Fruit fly (Drosophila melanogaster): ENCODE measurements around the gene dl.

The dl gene

DNA sequence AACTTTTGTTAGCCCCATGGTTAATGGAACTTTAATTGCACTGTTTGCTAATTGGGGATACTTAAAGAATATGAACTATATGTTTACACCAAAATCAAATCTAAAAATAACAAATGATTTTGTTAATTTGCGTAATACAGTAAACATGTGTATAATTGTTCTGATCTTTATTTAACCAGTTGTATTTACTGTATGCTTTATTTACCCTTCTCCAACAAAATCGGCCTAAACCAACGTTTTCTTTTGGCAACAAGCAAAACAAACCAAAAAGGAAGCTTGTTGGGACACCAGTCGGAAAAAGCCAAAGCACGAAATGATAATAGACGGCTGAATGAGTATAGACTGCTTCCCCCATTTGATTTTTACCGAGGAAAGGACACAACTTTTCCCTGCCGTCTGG, 20.5 kb upstream of the dl start (continued):
- peak; percentile 59 for TF ChIP-seq sd (tag; optimal IDR thresholded peaks at IDR 0.05)
- TF ChIP-seq CG3995 (GFP tag; optimal IDR thresholded peaks at IDR 0.05) = peak; percentile 36
- peak; percentile 17 for TF ChIP-seq Hsf (GFP tag; optimal IDR thresholded peaks at IDR 0.05)
- no peak for TF ChIP-seq Gsc (GFP tag; IDR thresholded peaks at IDR 0.05)
- TF ChIP-seq Med (GFP tag) = peak; percentile 93
- TF ChIP-seq crc (GFP tag; optimal IDR thresholded peaks at IDR 0.05) = peak; percentile 60
- no peak for TF ChIP-seq CG42726 (GFP tag; IDR thresholded peaks at IDR 0.05; ENCODE audit: partially characterized antibody)
- peak in 1 of 2 experiments; percentile 9 for TF ChIP-seq Hr51 (GFP tag; optimal IDR thresholded peaks at IDR 0.05)
- TF ChIP-seq CG32532 (GFP tag; IDR thresholded peaks at IDR 0.05) = no peak; the same call in 1 of the 2 replicates

dm6 chr2L:17466950-17467349, 16.8 kb upstream of the dl start:
- TF ChIP-seq lab (GFP tag; optimal IDR thresholded peaks at IDR 0.05) (peak; percentile 30), Hey (tag; optimal IDR thresholded peaks at IDR 0.05) (no peak), Ptx1 (GFP tag; IDR thresholded peaks at IDR 0.05) (0 out of 2 replicates have a peak, but pooled peaks have one; percentile 9), cad (GFP tag; optimal IDR thresholded peaks at IDR 0.05) (no peak), gem (tag; optimal IDR thresholded peaks at IDR 0.05) (peak; percentile 30), Hr51 (GFP tag; optimal IDR thresholded peaks at IDR 0.05) (peak in 1 of 2 experiments; percentile 26), CG18476 (GFP tag; optimal IDR thresholded peaks at IDR 0.05) (no peak), bsh (GFP tag; optimal IDR thresholded peaks at IDR 0.05) (peak in 1 of 2 experiments; percentile 30), gfzf (GFP tag; optimal IDR thresholded peaks at IDR 0.05) (no peak), unpg (GFP tag; optimal IDR thresholded peaks at IDR 0.05) (peak; percentile 2), Sox102F (GFP tag; optimal IDR thresholded peaks at IDR 0.05) (peak; percentile 39), fd3F (GFP tag; optimal IDR thresholded peaks at IDR 0.05) (no peak), ranshi (GFP tag; IDR thresholded peaks at IDR 0.05) (no peak), Ada2b (GFP tag; IDR thresholded peaks at IDR 0.05) (peak; percentile 19; the same call in 1 of the 2 replicates), Drgx (GFP tag; IDR thresholded peaks at IDR 0.05) (peak; percentile 11; the same call in 1 of the 2 replicates), Ets65A (GFP tag) (peak; percentile 74), vnd (GFP tag; IDR thresholded peaks at IDR 0.05; ENCODE audit: partially characterized antibody) (no peak), prd (optimal IDR thresholded peaks at IDR 0.05) (no peak), prd (GFP tag; IDR thresholded peaks at IDR 0.05) (peak; percentile 24; the same call in 1 of the 3 replicates), CG4820 (GFP tag; optimal IDR thresholded peaks at IDR 0.05) (no peak), jigr1 (GFP tag; IDR thresholded peaks at IDR 0.05) (no peak), row (GFP tag; IDR thresholded peaks at IDR 0.05) (peak; percentile 14; the same call in 1 of the 3 replicates), slbo (GFP tag; IDR thresholded peaks at IDR 0.05) (no peak)

DNA sequence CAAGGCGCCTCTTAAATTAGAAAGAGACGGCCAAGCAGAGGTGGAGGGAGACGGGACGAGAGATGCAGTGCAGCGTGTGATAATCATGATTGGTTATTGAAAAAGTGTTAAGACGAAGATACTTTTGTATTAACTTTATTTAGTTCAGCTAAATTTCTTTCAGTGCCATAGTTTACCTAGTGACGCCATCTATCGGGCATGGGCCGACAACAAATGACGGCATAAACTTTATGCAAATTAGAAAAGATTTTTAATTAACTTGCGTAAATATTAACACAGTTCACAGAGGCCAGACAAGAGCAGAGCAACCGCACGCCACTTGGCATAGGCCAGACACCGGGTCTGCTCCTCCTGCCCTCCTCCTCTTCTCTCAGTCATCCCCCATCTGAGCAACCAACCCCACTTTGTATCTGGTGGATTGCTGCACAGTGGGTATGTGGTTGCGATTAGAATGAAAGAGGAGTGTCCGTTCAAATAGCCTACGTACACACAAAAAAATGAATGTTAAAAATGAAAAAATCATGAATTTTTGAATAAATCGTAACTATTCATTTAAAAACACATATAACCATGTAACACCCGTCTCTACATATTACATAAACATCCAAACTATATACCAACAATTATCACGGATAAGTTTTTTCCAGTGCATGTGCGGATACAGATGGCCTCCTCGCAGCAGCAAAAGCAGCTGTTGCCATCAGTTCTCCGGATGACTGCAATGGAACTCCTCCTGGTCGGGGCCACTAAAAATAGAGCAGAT, 15.9 kb upstream of the dl start:
- TF ChIP-seq CG13424 (tag; optimal IDR thresholded peaks at IDR 0.05) = peak; percentile 87
- TF ChIP-seq Hr3 (GFP tag; optimal IDR thresholded peaks at IDR 0.05) = peak; percentile 74
- TF ChIP-seq CG30403 (GFP tag; optimal IDR thresholded peaks at IDR 0.05) = peak; percentile 81
- no peak for TF ChIP-seq ham (GFP tag; IDR thresholded peaks at IDR 0.05)
- TF ChIP-seq unc-4 (GFP tag; IDR thresholded peaks at IDR 0.05; ENCODE audit: partially characterized antibody) = no peak
- TF ChIP-seq prd (optimal IDR thresholded peaks at IDR 0.05) = no peak
- TF ChIP-seq prd (GFP tag; IDR thresholded peaks at IDR 0.05) = peak; percentile 79; the same call in 2 of the 3 replicates
- TF ChIP-seq gsb-n (tag; optimal IDR thresholded peaks at IDR 0.05) = peak; percentile 86
- peak; percentile 71; the same call in 2 of the 3 replicates for TF ChIP-seq H15 (GFP tag; IDR thresholded peaks at IDR 0.05)
- peak; percentile 68 for TF ChIP-seq CG5245 (GFP tag; optimal IDR thresholded peaks at IDR 0.05)
- TF ChIP-seq Med (GFP tag) = peak; percentile 93
- no peak for TF ChIP-seq h (optimal IDR thresholded peaks at IDR 0.05)
- TF ChIP-seq toy (GFP tag; IDR thresholded peaks at IDR 0.05) = no peak
- TF ChIP-seq mld (GFP tag; IDR thresholded peaks at IDR 0.05; ENCODE audit: partially characterized antibody) = no peak
- TF ChIP-seq row (GFP tag; IDR thresholded peaks at IDR 0.05) = peak; percentile 86
- peak; percentile 85 for TF ChIP-seq Ptx1 (GFP tag; IDR thresholded peaks at IDR 0.05)
- TF ChIP-seq CG31388 (GFP tag; optimal IDR thresholded peaks at IDR 0.05) = peak; percentile 55
- TF ChIP-seq CG31365 (tag; optimal IDR thresholded peaks at IDR 0.05) = peak; percentile 17
- no peak for TF ChIP-seq CG9932 (GFP tag; IDR thresholded peaks at IDR 0.05)
- no peak for TF ChIP-seq cg (GFP tag; optimal IDR thresholded peaks at IDR 0.05)
- peak; percentile 38 for TF ChIP-seq CG4617 (GFP tag; optimal IDR thresholded peaks at IDR 0.05; ENCODE audit: borderline replicate concordance)
